Worm (Caenorhabditis elegans) whole organism, L1 larva: Measurements from ENCODE around the gene F21C10.10.

Experiments
- C04F5.9 ChIP-seq: sonication (generic microtip); optimal IDR thresholded peaks from 2 replicates; lab custom pipeline; 2016; ENCODE audit warnings: missing genetic modification characterization, missing compliant biosample characterization
- C16A3.4 ChIP-seq: fragments of 150-350 bp; optimal IDR thresholded peaks from 2 replicates; lab custom pipeline; 2014; ENCODE audit warnings: missing biosample characterization, missing genetic modification characterization
- Y116A8C.19 ChIP-seq: sonication (generic microtip); optimal IDR thresholded peaks from 2 replicates; lab custom pipeline; 2016; ENCODE audit warnings: missing compliant biosample characterization, missing genetic modification characterization, borderline replicate concordance
- alr-1 ChIP-seq: fragments of 200-800 bp; sonication (Bioruptor generic); optimal IDR thresholded peaks from 2 replicates; lab custom pipeline; 2018; ENCODE audit warnings: borderline replicate concordance, mild to moderate bottlenecking, missing genetic modification characterization, missing compliant biosample characterization
- ama-1 ChIP-seq: fragments of 150-350 bp; optimal IDR thresholded peaks from 2 replicates; lab custom pipeline; 2014
- blmp-1 ChIP-seq: fragments of 150-350 bp; optimal IDR thresholded peaks from 2 replicates; lab custom pipeline; 2014; ENCODE audit warnings: missing biosample characterization, missing genetic modification characterization
- ceh-63 ChIP-seq: fragments of 200-800 bp; sonication (Bioruptor generic); optimal IDR thresholded peaks from 2 replicates; lab custom pipeline; 2018; ENCODE audit warnings: mild to moderate bottlenecking, missing genetic modification characterization, missing compliant biosample characterization
- ceh-90 ChIP-seq: sonication (generic microtip); optimal IDR thresholded peaks from 2 replicates; lab custom pipeline; 2016; ENCODE audit warnings: missing genetic modification characterization, missing compliant biosample characterization
- ces-1 ChIP-seq: fragments of 150-350 bp; optimal IDR thresholded peaks from 2 replicates; lab custom pipeline; 2014; ENCODE audit warnings: missing biosample characterization, missing genetic modification reagents, missing genetic modification characterization
- dsc-1 ChIP-seq: sonication (generic microtip); optimal IDR thresholded peaks from 2 replicates; lab custom pipeline; 2016; ENCODE audit warnings: mild to moderate bottlenecking, missing genetic modification characterization, missing compliant biosample characterization
- efl-1 ChIP-seq, 4 experiments: fragments of 150-350 bp; optimal IDR thresholded peaks in 3 of 4; peaks in 1 of 4; 1 replicate in 1 of 4; 2 replicates in 3 of 4; lab custom pipeline; 2014; ENCODE audit warnings: missing biosample characterization in 2 of 4, missing genetic modification characterization in 2 of 4, missing genetic modification reagents in 2 of 4
- egl-27 ChIP-seq, 2 experiments: fragments of 150-350 bp in 1 of 2; sonication (generic microtip); optimal IDR thresholded peaks; 3 replicates each; lab custom pipeline; 2017 to 2018; ENCODE audit warnings: missing biosample characterization in 2 of 2, missing genetic modification characterization in 2 of 2, missing genetic modification reagents in 2 of 2
- fkh-4 ChIP-seq: sonication (generic microtip); optimal IDR thresholded peaks from 2 replicates; lab custom pipeline; 2016; ENCODE audit warnings: missing compliant biosample characterization, missing genetic modification characterization, borderline replicate concordance
- fkh-8 ChIP-seq: sonication (generic microtip); optimal IDR thresholded peaks from 2 replicates; lab custom pipeline; 2016; ENCODE audit warnings: mild to moderate bottlenecking, missing genetic modification characterization, missing compliant biosample characterization
- fos-1 ChIP-seq: fragments of 150-350 bp; optimal IDR thresholded peaks from 2 replicates; lab custom pipeline; 2014; ENCODE audit warnings: missing biosample characterization, missing genetic modification characterization
- grh-1 ChIP-seq: fragments of 200-800 bp; sonication (Bioruptor generic); IDR thresholded peaks from 2 replicates; pipeline ENCODE4 v1.3.6; 2022; ENCODE audit warnings: missing genetic modification reagents, missing genetic modification characterization, missing compliant biosample characterization
- hlh-17 ChIP-seq: fragments of 200-800 bp; sonication (Bioruptor generic); optimal IDR thresholded peaks from 2 replicates; lab custom pipeline; 2018; ENCODE audit warnings: missing genetic modification characterization, mild to moderate bottlenecking, missing compliant biosample characterization, moderate library complexity, borderline replicate concordance
- hlh-4 ChIP-seq: sonication (generic microtip); optimal IDR thresholded peaks from 2 replicates; lab custom pipeline; 2016; ENCODE audit warnings: mild to moderate bottlenecking, missing genetic modification characterization, missing compliant biosample characterization
- hpl-2 ChIP-seq: fragments of 150-350 bp; optimal IDR thresholded peaks from 2 replicates; lab custom pipeline; 2014; ENCODE audit warnings: missing biosample characterization, missing genetic modification reagents, missing genetic modification characterization
- isw-1 ChIP-seq: fragments of 200-800 bp; sonication (Bioruptor generic); IDR thresholded peaks from 2 replicates; pipeline ENCODE4 v1.3.6; 2022; ENCODE audit warnings: missing genetic modification characterization, missing compliant biosample characterization
- jun-1 ChIP-seq: fragments of 150-350 bp; optimal IDR thresholded peaks from 2 replicates; lab custom pipeline; 2014; ENCODE audit warnings: missing biosample characterization, missing genetic modification reagents, missing genetic modification characterization
- lin-13 ChIP-seq: fragments of 150-350 bp; optimal IDR thresholded peaks from 2 replicates; lab custom pipeline; 2014; ENCODE audit warnings: missing biosample characterization, missing genetic modification reagents, missing genetic modification characterization
- lin-14 ChIP-seq: fragments of 200-800 bp; sonication (Bioruptor generic); optimal IDR thresholded peaks from 2 replicates; lab custom pipeline; 2018; ENCODE audit warnings: mild to moderate bottlenecking, missing genetic modification characterization, moderate library complexity, missing compliant biosample characterization
- lin-35 ChIP-seq, 2 experiments: fragments of 150-350 bp; optimal IDR thresholded peaks; 2 replicates each; lab custom pipeline; 2014; ENCODE audit warnings: missing biosample characterization in 2 of 2, missing genetic modification characterization in 2 of 2, missing genetic modification reagents in 2 of 2
- lin-39 ChIP-seq: fragments of 150-350 bp; optimal IDR thresholded peaks from 2 replicates; lab custom pipeline; 2014; ENCODE audit warnings: missing biosample characterization, missing genetic modification reagents, missing genetic modification characterization
- lir-3 ChIP-seq: sonication (generic microtip); optimal IDR thresholded peaks from 2 replicates; lab custom pipeline; 2016; ENCODE audit warnings: mild to moderate bottlenecking, missing genetic modification characterization, moderate library complexity, missing compliant biosample characterization; ENCODE audit not compliant: poor library complexity
- lsy-2 ChIP-seq, 2 experiments: fragments of 150-350 bp; optimal IDR thresholded peaks; 2 replicates each; lab custom pipeline; 2014; ENCODE audit warnings: missing biosample characterization in 2 of 2, missing genetic modification characterization in 2 of 2
- mab-9 ChIP-seq: fragments of 200-800 bp; sonication (Bioruptor generic); IDR thresholded peaks from 2 replicates; pipeline ENCODE4 v1.3.6; 2022; ENCODE audit warnings: missing genetic modification reagents, missing genetic modification characterization, missing compliant biosample characterization
- mdl-1 ChIP-seq, 2 experiments: fragments of 150-350 bp; optimal IDR thresholded peaks; 2 replicates each; lab custom pipeline; 2014 to 2017; ENCODE audit warnings: missing biosample characterization in 2 of 2, missing genetic modification characterization in 2 of 2, inconsistent platforms in 1 of 2
- mef-2 ChIP-seq: fragments of 150-350 bp; optimal IDR thresholded peaks from 2 replicates; lab custom pipeline; 2014; ENCODE audit warnings: missing biosample characterization, missing genetic modification characterization
- mep-1 ChIP-seq: fragments of 150-350 bp; optimal IDR thresholded peaks from 2 replicates; lab custom pipeline; 2014; ENCODE audit warnings: missing biosample characterization, missing genetic modification characterization
- nhr-20 ChIP-seq: sonication (generic microtip); optimal IDR thresholded peaks from 2 replicates; lab custom pipeline; 2016; ENCODE audit warnings: mild to moderate bottlenecking, missing genetic modification characterization, missing compliant biosample characterization
- nhr-237 ChIP-seq: fragments of 150-350 bp; optimal IDR thresholded peaks from 2 replicates; lab custom pipeline; 2014; ENCODE audit warnings: missing biosample characterization, missing genetic modification characterization
- nhr-28 ChIP-seq: fragments of 150-350 bp; optimal IDR thresholded peaks from 2 replicates; lab custom pipeline; 2014; ENCODE audit warnings: missing biosample characterization, missing genetic modification characterization
- nhr-47 ChIP-seq: sonication (generic microtip); optimal IDR thresholded peaks from 2 replicates; lab custom pipeline; 2016; ENCODE audit warnings: mild to moderate bottlenecking, missing genetic modification characterization, moderate library complexity, missing compliant biosample characterization
- nhr-84 ChIP-seq: sonication (generic microtip); optimal IDR thresholded peaks from 2 replicates; lab custom pipeline; 2017; ENCODE audit warnings: missing biosample characterization, missing genetic modification characterization
- nhr-85 ChIP-seq: sonication (generic microtip); peaks from one replicate; lab custom pipeline; 2016; ENCODE audit warnings: missing genetic modification characterization, inconsistent platforms, missing compliant biosample characterization
- nhr-90 ChIP-seq: sonication (generic microtip); optimal IDR thresholded peaks from 2 replicates; lab custom pipeline; 2016; ENCODE audit warnings: mild to moderate bottlenecking, missing genetic modification characterization, missing compliant biosample characterization; ENCODE audit not compliant: poor library complexity
- pag-3 ChIP-seq: sonication (generic microtip); optimal IDR thresholded peaks from 2 replicates; lab custom pipeline; 2017; ENCODE audit warnings: missing genetic modification characterization, mild to moderate bottlenecking, missing compliant biosample characterization, antibody characterized with exemption, borderline replicate concordance; ENCODE audit not compliant: insufficient read depth
- pax-3 ChIP-seq: fragments of 200-800 bp; sonication (Bioruptor generic); optimal IDR thresholded peaks from 2 replicates; lab custom pipeline; 2018; ENCODE audit warnings: mild to moderate bottlenecking, missing genetic modification characterization, moderate library complexity, missing compliant biosample characterization
- pqm-1 ChIP-seq: sonication (generic microtip); optimal IDR thresholded peaks from 3 replicates; lab custom pipeline; 2017; ENCODE audit warnings: missing biosample characterization, missing genetic modification characterization
- skn-1 ChIP-seq: fragments of 150-350 bp; optimal IDR thresholded peaks from 2 replicates; lab custom pipeline; 2014; ENCODE audit warnings: missing biosample characterization, missing genetic modification characterization
- sox-4 ChIP-seq: sonication (generic microtip); optimal IDR thresholded peaks from 2 replicates; lab custom pipeline; 2016; ENCODE audit warnings: missing genetic modification characterization, missing compliant biosample characterization
- sup-37 ChIP-seq: fragments of 200-800 bp; sonication (Bioruptor generic); optimal IDR thresholded peaks from 2 replicates; lab custom pipeline; 2018; ENCODE audit warnings: mild to moderate bottlenecking, missing genetic modification characterization, missing compliant biosample characterization
- swsn-7 ChIP-seq: sonication (generic microtip); optimal IDR thresholded peaks from 2 replicates; lab custom pipeline; 2016; ENCODE audit warnings: missing genetic modification characterization, missing compliant biosample characterization
- tlp-1 ChIP-seq: fragments of 150-350 bp; optimal IDR thresholded peaks from 2 replicates; lab custom pipeline; 2014; ENCODE audit warnings: missing biosample characterization, missing genetic modification characterization
- unc-30 ChIP-seq: sonication (generic microtip); optimal IDR thresholded peaks from 2 replicates; lab custom pipeline; 2017; ENCODE audit warnings: missing biosample characterization, missing genetic modification characterization
- unc-86 ChIP-seq: sonication (generic microtip); optimal IDR thresholded peaks from 2 replicates; lab custom pipeline; 2016; ENCODE audit warnings: missing genetic modification characterization, missing compliant biosample characterization
- vab-15 ChIP-seq: sonication (generic microtip); optimal IDR thresholded peaks from 2 replicates; lab custom pipeline; 2017; ENCODE audit warnings: missing genotype, mild to moderate bottlenecking, missing genetic modification characterization, missing compliant biosample characterization
- xbp-1 ChIP-seq: sonication (generic microtip); optimal IDR thresholded peaks from 2 replicates; lab custom pipeline; 2016; ENCODE audit warnings: missing genetic modification characterization, missing compliant biosample characterization
- ztf-11 ChIP-seq, 2 experiments: sonication (generic microtip); optimal IDR thresholded peaks; 2 replicates each; lab custom pipeline; 2016 to 2017; ENCODE audit warnings: missing genetic modification characterization in 2 of 2, missing biosample characterization in 1 of 2, missing compliant biosample characterization in 1 of 2

The F21C10.10 gene

DNA sequence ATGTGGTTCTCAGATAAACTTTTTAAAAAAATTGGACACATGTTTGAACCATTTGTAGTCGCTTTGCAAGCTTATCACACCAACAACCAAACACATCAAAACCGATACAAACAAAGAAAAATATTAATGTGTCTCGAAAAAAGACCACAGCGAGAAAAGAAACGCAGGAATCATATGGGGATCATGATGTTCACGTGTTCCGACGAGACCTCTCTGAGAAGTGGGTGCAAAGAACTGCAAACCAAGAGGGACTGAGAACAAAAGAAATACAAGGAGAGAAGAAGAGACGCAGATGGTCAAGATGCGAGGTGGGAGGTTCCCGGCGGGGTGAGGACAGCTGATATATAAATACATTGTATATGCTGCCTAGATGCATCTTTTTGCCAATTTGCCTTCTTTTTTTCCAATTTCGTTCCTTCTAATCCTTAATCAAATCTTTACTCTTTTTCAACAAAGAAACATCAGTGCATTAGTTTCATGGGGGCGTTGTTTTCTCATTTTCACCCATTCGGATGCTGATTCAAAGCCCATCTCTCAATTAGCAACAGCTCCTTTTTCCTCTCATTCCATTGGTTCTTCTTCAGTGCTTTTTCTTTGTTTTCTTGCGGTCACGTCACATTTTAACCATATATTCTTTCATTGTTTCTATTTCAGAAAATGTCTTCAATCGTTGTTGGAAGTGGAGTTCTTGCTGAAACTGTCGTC, at the start of gene F21C10.10:
TSS of gene F21C10.10 (plus strand) at position 655 of the 705 bp plus-strand sequence.
- TF ChIP-seq efl-1 (optimal IDR thresholded peaks at IDR 0.05; lab: Kevin White, UChicago) (peak; percentile 46 to 51), efl-1 (GFP tag; optimal IDR thresholded peaks at IDR 0.05 in 1 of 2; lab: Kevin White, UChicago) (peak; percentile 28 to 95), lir-3 (tag; lab: Kevin White, UChicago) (no peak), hlh-17 (GFP tag; lab: Kevin White, UChicago) (no peak), egl-27 (tag; optimal IDR thresholded peaks at IDR 0.05; lab: Kevin White, UChicago) (peak; percentile 33 to 39), nhr-237 (tag; lab: Kevin White, UChicago) (no peak), swsn-7 (peak; percentile 62), dsc-1 (tag; lab: Kevin White, UChicago) (peak; percentile 21), nhr-20 (tag; lab: Kevin White, UChicago) (peak; percentile 97), mep-1 (tag; lab: Kevin White, UChicago) (peak; percentile 87), mdl-1 (tag; optimal IDR thresholded peaks at IDR 0.05; lab: Kevin White, UChicago) (peak in 1 of 2 experiments; percentile 98), blmp-1 (tag; lab: Kevin White, UChicago) (peak; percentile 83), ceh-63 (GFP tag; lab: Kevin White, UChicago) (no peak), sox-4 (tag; lab: Kevin White, UChicago) (no peak), C04F5.9 (tag; lab: Kevin White, UChicago) (peak; percentile 14), tlp-1 (tag; lab: Kevin White, UChicago) (no peak), ama-1 (no peak), alr-1 (tag; lab: Kevin White, UChicago) (no peak), mab-9 (GFP tag; lab: Robert Waterston, UW) (0 out of 2 replicates have a peak, but pooled peaks have one; percentile 7), unc-30 (tag; lab: Kevin White, UChicago) (no peak), lin-14 (GFP tag; lab: Kevin White, UChicago) (peak; percentile 94), mef-2 (tag; lab: Kevin White, UChicago) (no peak), lin-13 (GFP tag; lab: Kevin White, UChicago) (peak; percentile 59), hpl-2 (GFP tag; lab: Kevin White, UChicago) (no peak), nhr-28 (tag; lab: Kevin White, UChicago) (no peak), vab-15 (no peak), skn-1 (tag; lab: Kevin White, UChicago) (peak; percentile 77), ceh-90 (no peak), sup-37 (GFP tag; lab: Kevin White, UChicago) (peak; percentile 8), lin-35 (GFP tag; optimal IDR thresholded peaks at IDR 0.05; lab: Kevin White, UChicago) (peak; percentile 58 to 87), nhr-47 (tag; lab: Kevin White, UChicago) (peak; percentile 70), pag-3 (tag; lab: Kevin White, UChicago) (no peak), pax-3 (tag; lab: Kevin White, UChicago) (peak; percentile 16), fos-1 (tag; lab: Kevin White, UChicago) (no peak), pqm-1 (tag; lab: Kevin White, UChicago) (no peak), fkh-8 (no peak), Y116A8C.19 (tag; lab: Kevin White, UChicago) (no peak), grh-1 (peak; percentile 67), ces-1 (GFP tag; lab: Kevin White, UChicago) (no peak), fkh-4 (tag; lab: Kevin White, UChicago) (no peak), lsy-2 (tag; optimal IDR thresholded peaks at IDR 0.05; lab: Kevin White, UChicago) (peak; percentile 70 to 74), nhr-85 (tag; lab: Kevin White, UChicago) (peak; percentile 99), unc-86 (tag; lab: Kevin White, UChicago) (no peak), lin-39 (no peak), nhr-90 (peak; percentile 84), ztf-11 (tag; optimal IDR thresholded peaks at IDR 0.05; lab: Kevin White, UChicago) (no peak), jun-1 (tag; lab: Kevin White, UChicago) (peak; percentile 41), hlh-4 (tag; lab: Kevin White, UChicago) (no peak), isw-1 (GFP tag; lab: Robert Waterston, UW) (no peak), nhr-84 (tag; lab: Kevin White, UChicago) (no peak), C16A3.4 (tag; lab: Kevin White, UChicago) (peak; percentile 75), xbp-1 (tag; lab: Kevin White, UChicago) (peak; percentile 53)
